Worm (Caenorhabditis elegans) whole organism, L4 larva: ENCODE results near the gene R05D3.8.

Experiments
- Y105C5A.15 ChIP-seq: fragments of 200-800 bp; sonication (Bioruptor generic); IDR thresholded peaks from 2 replicates; pipeline ENCODE4 v1.3.6; 2022; ENCODE audit warnings: missing genetic modification characterization, missing compliant biosample characterization
- Y48G9A.11 ChIP-seq: fragments of 200-800 bp; sonication (Bioruptor generic); IDR thresholded peaks from 2 replicates; pipeline ENCODE4 v1.3.6; 2022; ENCODE audit warnings: missing genetic modification reagents, missing genetic modification characterization, missing compliant biosample characterization
- Y5F2A.4 ChIP-seq: fragments of 200-800 bp; sonication (Bioruptor generic); optimal IDR thresholded peaks from 2 replicates; lab custom pipeline; 2018; ENCODE audit warnings: mild to moderate bottlenecking, missing genetic modification characterization, missing compliant biosample characterization
- Y75B8A.6 ChIP-seq: fragments of 200-800 bp; sonication (Bioruptor generic); IDR thresholded peaks from 2 replicates; pipeline ENCODE4 v1.3.6; 2022; ENCODE audit warnings: missing genetic modification reagents, missing genetic modification characterization, missing compliant biosample characterization
- ZK337.2 ChIP-seq: fragments of 200-800 bp; sonication (Bioruptor generic); IDR thresholded peaks from 2 replicates; pipeline ENCODE4 v1.3.6; 2022; ENCODE audit warnings: missing genetic modification reagents, missing genetic modification characterization, missing compliant biosample characterization
- ZK546.5 ChIP-seq, 2 experiments: sonication (generic microtip); optimal IDR thresholded peaks; 2 replicates each; lab custom pipeline; 2017; ENCODE audit warnings: missing biosample characterization in 2 of 2, missing genetic modification characterization in 2 of 2
- aha-1 ChIP-seq: fragments of 150-350 bp; peaks from one replicate; lab custom pipeline; 2014; ENCODE audit warnings: missing biosample characterization, missing genetic modification characterization
- ceh-28 ChIP-seq: fragments of 150-350 bp; optimal IDR thresholded peaks from 2 replicates; lab custom pipeline; 2014; ENCODE audit warnings: missing biosample characterization, missing genetic modification reagents, missing genetic modification characterization
- ceh-32 ChIP-seq: sonication (generic microtip); optimal IDR thresholded peaks from 2 replicates; lab custom pipeline; 2016; ENCODE audit warnings: mild to moderate bottlenecking, missing genetic modification characterization, missing compliant biosample characterization; ENCODE audit not compliant: poor library complexity
- ceh-62 ChIP-seq: sonication (generic microtip); optimal IDR thresholded peaks from 2 replicates; lab custom pipeline; 2017; ENCODE audit warnings: missing biosample characterization, missing genetic modification characterization
- ceh-82 ChIP-seq: sonication (generic microtip); optimal IDR thresholded peaks from 2 replicates; lab custom pipeline; 2017; ENCODE audit warnings: missing biosample characterization, missing genetic modification characterization
- ces-1 ChIP-seq: fragments of 150-350 bp; sonication (generic microtip); optimal IDR thresholded peaks from 4 replicates; lab custom pipeline; 2014; ENCODE audit warnings: missing biosample characterization, missing genetic modification reagents, missing genetic modification characterization
- cey-2 ChIP-seq: sonication (generic microtip); optimal IDR thresholded peaks from 3 replicates; lab custom pipeline; 2017; ENCODE audit warnings: missing genetic modification characterization, mild to moderate bottlenecking, missing compliant biosample characterization, antibody characterized with exemption, borderline replicate concordance; ENCODE audit not compliant: insufficient read depth
- ctbp-1 ChIP-seq: fragments of 200-800 bp; sonication (Bioruptor generic); IDR thresholded peaks from 2 replicates; pipeline ENCODE4 v1.3.6; 2022; ENCODE audit warnings: missing genetic modification reagents, missing genetic modification characterization, missing compliant biosample characterization
- daf-12 ChIP-seq: fragments of 150-350 bp; optimal IDR thresholded peaks from 2 replicates; lab custom pipeline; 2014; ENCODE audit warnings: missing biosample characterization, missing genetic modification reagents, missing genetic modification characterization
- daf-19 ChIP-seq: fragments of 200-800 bp; sonication (Bioruptor generic); conservative IDR thresholded peaks from 2 replicates; pipeline ENCODE4 v1.3.6; 2022; ENCODE audit warnings: missing genetic modification characterization, missing compliant biosample characterization
- dmd-8 ChIP-seq: fragments of 200-800 bp; sonication (Bioruptor generic); IDR thresholded peaks from 2 replicates; pipeline ENCODE4 v1.3.6; 2022; ENCODE audit warnings: missing genetic modification characterization, missing compliant biosample characterization
- dpl-1 ChIP-seq: fragments of 150-350 bp; optimal IDR thresholded peaks from 2 replicates; lab custom pipeline; 2014; ENCODE audit warnings: missing biosample characterization, missing genetic modification reagents, missing genetic modification characterization
- dve-1 ChIP-seq: sonication (generic microtip); optimal IDR thresholded peaks from 2 replicates; lab custom pipeline; 2017; ENCODE audit warnings: antibody characterized with exemption, mild to moderate bottlenecking, missing genetic modification characterization, missing compliant biosample characterization; ENCODE audit not compliant: insufficient read depth
- egl-27 ChIP-seq: sonication (generic microtip); optimal IDR thresholded peaks from 3 replicates; lab custom pipeline; 2017; ENCODE audit warnings: missing biosample characterization, missing genetic modification reagents, missing genetic modification characterization
- lsy-2 ChIP-seq, 2 experiments: fragments of 150-350 bp in 1 of 2; sonication (generic microtip) in 1 of 2; optimal IDR thresholded peaks; 2 replicates each; lab custom pipeline; 2014 to 2017; ENCODE audit warnings: missing biosample characterization in 2 of 2, missing genetic modification characterization in 2 of 2
- madf-9 ChIP-seq: fragments of 200-800 bp; sonication (Bioruptor generic); conservative IDR thresholded peaks from 2 replicates; pipeline ENCODE4 v1.3.6; 2022; ENCODE audit warnings: missing genetic modification reagents, missing genetic modification characterization, missing compliant biosample characterization
- mep-1 ChIP-seq: fragments of 150-350 bp; sonication (generic microtip); optimal IDR thresholded peaks from 3 replicates; lab custom pipeline; 2014; ENCODE audit warnings: missing biosample characterization, missing genetic modification characterization
- mes-2 ChIP-seq: sonication (generic microtip); optimal IDR thresholded peaks from 2 replicates; lab custom pipeline; 2016; ENCODE audit warnings: missing genotype, mild to moderate bottlenecking, missing genetic modification characterization, missing compliant biosample characterization; ENCODE audit not compliant: poor library complexity, severe bottlenecking
- nhr-11 ChIP-seq: fragments of 150-350 bp; optimal IDR thresholded peaks from 2 replicates; lab custom pipeline; 2014; ENCODE audit warnings: missing biosample characterization, missing genetic modification characterization
- nhr-111 ChIP-seq: fragments of 200-800 bp; sonication (Bioruptor generic); optimal IDR thresholded peaks from 2 replicates; lab custom pipeline; 2018; ENCODE audit warnings: mild to moderate bottlenecking, missing genetic modification characterization, missing compliant biosample characterization
- pha-4 ChIP-seq, 2 experiments: fragments of 150-350 bp in 1 of 2; fragments of 200-800 bp in 1 of 2; sonication (Bioruptor generic) in 1 of 2; IDR thresholded peaks in 1 of 2; optimal IDR thresholded peaks in 1 of 2; 2 replicates each; pipeline versions ENCODE4 v1.3.6 to Lab custom; 2014 to 2022; ENCODE audit warnings: missing genetic modification characterization in 2 of 2, missing genetic modification reagents in 2 of 2, missing biosample characterization in 1 of 2, missing compliant biosample characterization in 1 of 2
- php-3 ChIP-seq: fragments of 200-800 bp; sonication (Bioruptor generic); IDR thresholded peaks from 2 replicates; pipeline ENCODE4 v1.3.6; 2022; ENCODE audit warnings: missing genetic modification reagents, missing genetic modification characterization, missing compliant biosample characterization
- sdz-12 ChIP-seq: fragments of 200-800 bp; sonication (Bioruptor generic); optimal IDR thresholded peaks from 2 replicates; lab custom pipeline; 2018; ENCODE audit warnings: mild to moderate bottlenecking, missing genetic modification characterization, missing compliant biosample characterization
- tag-97 ChIP-seq: fragments of 200-800 bp; sonication (Bioruptor generic); IDR thresholded peaks from 2 replicates; pipeline ENCODE4 v1.3.6; 2022; ENCODE audit warnings: missing genetic modification characterization, missing compliant biosample characterization
- tra-1 ChIP-seq: fragments of 200-800 bp; sonication (Bioruptor generic); IDR thresholded peaks from 2 replicates; pipeline ENCODE4 v1.3.6; 2022; ENCODE audit warnings: missing genetic modification reagents, missing genetic modification characterization, missing compliant biosample characterization
- unc-62 ChIP-seq, 3 experiments: fragments of 150-350 bp in 1 of 3; sonication (generic microtip); optimal IDR thresholded peaks in 2 of 3; peaks in 1 of 3; 1 replicate in 1 of 3; 2 replicates in 2 of 3; lab custom pipeline; 2014 to 2017; ENCODE audit warnings: missing biosample characterization in 3 of 3, missing genetic modification characterization in 3 of 3, missing genetic modification reagents in 3 of 3, missing genotype in 1 of 3
- vab-7 ChIP-seq: fragments of 200-800 bp; sonication (Bioruptor generic); IDR thresholded peaks from 2 replicates; pipeline ENCODE4 v1.3.6; 2022; ENCODE audit warnings: missing genetic modification reagents, missing genetic modification characterization, missing compliant biosample characterization

R05D3.8 gene

ce11 chrIII:8398411-8398810 is 40.3 kb upstream of the R05D3.8 start, which contains the start of gene ZK353.2:
Gene ZK353.2, plus strand, starts transcription at chrIII:8398711.
- no peak for TF ChIP-seq daf-19 (GFP tag; lab: Robert Waterston, UW)
- TF ChIP-seq madf-9 (GFP tag; lab: Robert Waterston, UW) = no peak
- no peak for TF ChIP-seq mep-1 (tag; lab: Kevin White, UChicago)
- TF ChIP-seq ctbp-1 = no peak
- no peak for TF ChIP-seq tra-1
- no peak for TF ChIP-seq daf-12
- no peak for TF ChIP-seq egl-27 (tag; lab: Kevin White, UChicago)
- TF ChIP-seq Y75B8A.6 = no peak
- no peak for TF ChIP-seq ceh-62
- TF ChIP-seq ZK337.2 (GFP tag; lab: Robert Waterston, UW) = no peak
- no peak for TF ChIP-seq dmd-8 (GFP tag; lab: Robert Waterston, UW)
- no peak for TF ChIP-seq nhr-11 (tag; lab: Kevin White, UChicago)
- TF ChIP-seq mes-2 = no peak

ce11 chrIII:8395685-8396084 is 37.6 kb upstream of the R05D3.8 start, which contains the start of gene ZK353.3:
Gene ZK353.3, plus strand, starts transcription at chrIII:8395985.
- TF ChIP-seq php-3 (GFP tag; lab: Robert Waterston, UW) (no peak), ceh-28 (tag; lab: Kevin White, UChicago) (no peak), vab-7 (no peak), Y105C5A.15 (GFP tag; lab: Robert Waterston, UW) (no peak), mes-2 (no peak), ces-1 (GFP tag; lab: Kevin White, UChicago) (no peak), dmd-8 (GFP tag; lab: Robert Waterston, UW) (no peak), ceh-32 (tag; lab: Kevin White, UChicago) (no peak), dve-1 (tag; lab: Kevin White, UChicago) (no peak), dpl-1 (GFP tag; lab: Kevin White, UChicago) (no peak), lsy-2 (tag; optimal IDR thresholded peaks at IDR 0.05; lab: Kevin White, UChicago) (no peak), sdz-12 (GFP tag; lab: Kevin White, UChicago) (no peak), pha-4 (GFP tag; IDR thresholded peaks at IDR 0.05; lab: Robert Waterston, UW) (no peak), pha-4 (tag; optimal IDR thresholded peaks at IDR 0.05; lab: Kevin White, UChicago) (no peak), Y48G9A.11 (no peak), ZK546.5 (tag; optimal IDR thresholded peaks at IDR 0.05; lab: Kevin White, UChicago) (no peak), daf-12 (no peak), nhr-111 (GFP tag; lab: Kevin White, UChicago) (no peak), tag-97 (GFP tag; lab: Robert Waterston, UW) (no peak)

- peak in 1 of 2 experiments; percentile 18 for TF ChIP-seq lsy-2 (tag; optimal IDR thresholded peaks at IDR 0.05; lab: Kevin White, UChicago)
- peak in 1 of 2 experiments; percentile 26 for TF ChIP-seq unc-62 (GFP tag; optimal IDR thresholded peaks at IDR 0.05 in 1 of 2; lab: Kevin White, UChicago)
- no peak for TF ChIP-seq unc-62 (tag; optimal IDR thresholded peaks at IDR 0.05; lab: Kevin White, UChicago)
- TF ChIP-seq Y5F2A.4 (GFP tag; lab: Kevin White, UChicago) = no peak
- TF ChIP-seq aha-1 (tag; lab: Kevin White, UChicago) = peak; percentile 93
- TF ChIP-seq ceh-82 (tag; lab: Kevin White, UChicago) = no peak
- TF ChIP-seq cey-2 (tag; lab: Kevin White, UChicago) = no peak
- no peak for TF ChIP-seq egl-27 (tag; lab: Kevin White, UChicago)
Measured at ce11 chrIII:8394374-8395302, 36.5 kb upstream of the R05D3.8 start, which contains the start of gene ZK353.10. Gene ZK353.10, minus strand, starts transcription at chrIII:8394424.
